Fruit fly (Drosophila melanogaster) whole organism, embryonic: ENCODE measurements around the gene CG7650.

Source experiments
- Ada2b ChIP-seq: fragments of 200-800 bp; sonication (Bioruptor generic); IDR thresholded peaks from 2 replicates; pipeline ENCODE4 v1.3.6; 2022; ENCODE audit warnings: missing biosample characterization, missing genetic modification characterization
- Asciz ChIP-seq: fragments of 200-800 bp; sonication (Bioruptor generic); optimal IDR thresholded peaks from 2 replicates; lab custom pipeline; 2017; ENCODE audit warnings: missing biosample characterization, mild to moderate bottlenecking, missing genetic modification characterization, missing genetic modification reagents
- BtbVII ChIP-seq: fragments of 200-800 bp; sonication (Bioruptor generic); optimal IDR thresholded peaks from 3 replicates; lab custom pipeline; 2017; ENCODE audit warnings: missing biosample characterization, mild to moderate bottlenecking, missing genetic modification characterization
- CG10209 ChIP-seq: fragments of 200-800 bp; sonication (Bioruptor generic); optimal IDR thresholded peaks from 3 replicates; lab custom pipeline; 2017; ENCODE audit warnings: missing biosample characterization, mild to moderate bottlenecking, missing genetic modification characterization, missing genetic modification reagents
- CG10979 ChIP-seq: fragments of 200-800 bp; sonication (Bioruptor generic); optimal IDR thresholded peaks from 2 replicates; lab custom pipeline; 2018; ENCODE audit warnings: missing biosample characterization, mild to moderate bottlenecking, missing genetic modification characterization, moderate library complexity
- CG11085 ChIP-seq: fragments of 200-800 bp; sonication (Bioruptor generic); IDR thresholded peaks from 2 replicates; pipeline ENCODE4 v1.3.6; 2022; ENCODE audit warnings: missing biosample characterization, missing genetic modification characterization
- CG14667 ChIP-seq: fragments of 200-800 bp; sonication (Bioruptor generic); IDR thresholded peaks from 2 replicates; pipeline ENCODE4 v1.3.6; 2022; ENCODE audit warnings: missing biosample characterization, missing genetic modification characterization
- CG14710 ChIP-seq: fragments of 200-800 bp; sonication (Bioruptor generic); optimal IDR thresholded peaks from 3 replicates; lab custom pipeline; 2019; ENCODE audit warnings: missing biosample characterization, mild to moderate bottlenecking, missing genetic modification characterization, moderate library complexity
- CG15479 ChIP-seq: fragments of 200-800 bp; sonication (Bioruptor generic); optimal IDR thresholded peaks from 3 replicates; lab custom pipeline; 2019; ENCODE audit warnings: missing biosample characterization, mild to moderate bottlenecking, missing genetic modification characterization, moderate library complexity
- CG1647 ChIP-seq: fragments of 200-800 bp; sonication (Bioruptor generic); optimal IDR thresholded peaks from 3 replicates; lab custom pipeline; 2016; ENCODE audit warnings: missing biosample characterization, missing genetic modification characterization
- CG17359 ChIP-seq: fragments of 200-800 bp; sonication (Bioruptor generic); optimal IDR thresholded peaks from 3 replicates; lab custom pipeline; 2018; ENCODE audit warnings: missing biosample characterization, mild to moderate bottlenecking, missing genetic modification characterization, moderate library complexity
- CG17568 ChIP-seq: fragments of 200-800 bp; sonication (Bioruptor generic); optimal IDR thresholded peaks from 2 replicates; lab custom pipeline; 2018; ENCODE audit warnings: missing biosample characterization, mild to moderate bottlenecking, missing genetic modification characterization, moderate library complexity
- CG18262 ChIP-seq: fragments of 200-800 bp; optimal IDR thresholded peaks from 3 replicates; lab custom pipeline; 2019; ENCODE audit warnings: missing biosample characterization, mild to moderate bottlenecking, missing genetic modification characterization, moderate library complexity
- CG1832 ChIP-seq: fragments of 200-800 bp; sonication (Bioruptor generic); optimal IDR thresholded peaks from 2 replicates; lab custom pipeline; 2017; ENCODE audit warnings: missing biosample characterization, mild to moderate bottlenecking, missing genetic modification characterization, inconsistent platforms
- CG18476 ChIP-seq: fragments of 200-800 bp; sonication (Bioruptor generic); optimal IDR thresholded peaks from 2 replicates; lab custom pipeline; 2016; ENCODE audit warnings: missing biosample characterization, mild to moderate bottlenecking, missing genetic modification characterization
- CG2875 ChIP-seq: fragments of 200-800 bp; sonication (Bioruptor generic); optimal IDR thresholded peaks from 2 replicates; lab custom pipeline; 2017; ENCODE audit warnings: missing biosample characterization, mild to moderate bottlenecking, missing genetic modification characterization, missing genetic modification reagents
- CG3065 ChIP-seq: fragments of 200-800 bp; sonication (Bioruptor generic); optimal IDR thresholded peaks from 2 replicates; lab custom pipeline; 2016; ENCODE audit warnings: missing biosample characterization, missing genetic modification characterization
- CG32532 ChIP-seq: fragments of 200-800 bp; sonication (Bioruptor generic); IDR thresholded peaks from 2 replicates; pipeline ENCODE4 v1.3.6; 2022; ENCODE audit warnings: missing biosample characterization, missing genetic modification characterization
- CG32772 ChIP-seq: fragments of 200-800 bp; sonication (Bioruptor generic); IDR thresholded peaks from 2 replicates; pipeline ENCODE4 v1.3.6; 2022; ENCODE audit warnings: missing biosample characterization, missing genetic modification characterization
- CG34224 ChIP-seq: fragments of 200-800 bp; sonication (Bioruptor generic); IDR thresholded peaks from 3 replicates; pipeline ENCODE4 v1.3.6; 2022; ENCODE audit warnings: missing biosample characterization, missing genetic modification characterization; ENCODE audit not compliant: partially characterized antibody
- CG4730 ChIP-seq: fragments of 200-800 bp; sonication (Bioruptor generic); IDR thresholded peaks from 2 replicates; pipeline ENCODE4 v1.3.6; 2022; ENCODE audit warnings: missing biosample characterization, missing genetic modification characterization
- CG6654 ChIP-seq: fragments of 200-800 bp; sonication (Bioruptor generic); optimal IDR thresholded peaks from 2 replicates; lab custom pipeline; 2017; ENCODE audit warnings: missing biosample characterization, mild to moderate bottlenecking, missing genetic modification characterization
- CG6791 ChIP-seq: fragments of 200-800 bp; sonication (Bioruptor generic); IDR thresholded peaks from 3 replicates; pipeline ENCODE4 v1.3.6; 2022; ENCODE audit warnings: missing biosample characterization, missing genetic modification characterization; ENCODE audit not compliant: partially characterized antibody
- Dad ChIP-seq: fragments of 200-800 bp; sonication (Bioruptor generic); optimal IDR thresholded peaks from 3 replicates; lab custom pipeline; 2016; ENCODE audit warnings: missing biosample characterization, missing genetic modification characterization
- Dll ChIP-seq: fragments of 200-800 bp; sonication (Bioruptor generic); IDR thresholded peaks from 4 replicates; pipeline ENCODE4 v1.3.6; 2022; ENCODE audit warnings: missing biosample characterization, missing genetic modification characterization; ENCODE audit not compliant: partially characterized antibody
- Doc3 ChIP-seq: fragments of 200-800 bp; sonication (Bioruptor generic); IDR thresholded peaks from 3 replicates; pipeline ENCODE4 v1.3.6; 2022; ENCODE audit warnings: missing biosample characterization, missing genetic modification characterization; ENCODE audit not compliant: partially characterized antibody
- Drgx ChIP-seq: fragments of 200-800 bp; sonication (Bioruptor generic); IDR thresholded peaks from 2 replicates; pipeline ENCODE4 v1.3.6; 2022; ENCODE audit warnings: missing biosample characterization, missing genetic modification characterization
- E2f1 ChIP-seq: fragments of 200-800 bp; sonication (Bioruptor generic); IDR thresholded peaks from 2 replicates; pipeline ENCODE4 v1.3.6; 2022; ENCODE audit warnings: missing biosample characterization, missing genetic modification characterization
- H2.0 ChIP-seq: fragments of 200-800 bp; sonication (Bioruptor generic); IDR thresholded peaks from 2 replicates; pipeline ENCODE4 v1.3.6; 2022; ENCODE audit warnings: missing biosample characterization, missing genetic modification characterization
- Lhr ChIP-seq: fragments of 200-800 bp; sonication (Bioruptor generic); optimal IDR thresholded peaks from 3 replicates; lab custom pipeline; 2017; ENCODE audit warnings: mild to moderate bottlenecking, missing biosample characterization, missing genetic modification reagents, missing genetic modification characterization
- NfI ChIP-seq: fragments of 200-800 bp; sonication (Bioruptor generic); optimal IDR thresholded peaks from 3 replicates; lab custom pipeline; 2018; ENCODE audit warnings: missing biosample characterization, mild to moderate bottlenecking, missing genetic modification characterization, moderate library complexity
- Rfx ChIP-seq: fragments of 200-800 bp; sonication (Bioruptor generic); IDR thresholded peaks from 2 replicates; pipeline ENCODE4 v1.3.6; 2022; ENCODE audit warnings: missing biosample characterization, missing genetic modification characterization
- Spps ChIP-seq: fragments of 200-800 bp; sonication (Bioruptor generic); optimal IDR thresholded peaks from 2 replicates; lab custom pipeline; 2018; ENCODE audit warnings: missing biosample characterization, mild to moderate bottlenecking, missing genetic modification characterization
- TFAM ChIP-seq: fragments of 200-800 bp; sonication (Bioruptor generic); optimal IDR thresholded peaks from 2 replicates; lab custom pipeline; 2017; ENCODE audit warnings: missing biosample characterization, missing genetic modification characterization, inconsistent platforms
- cas ChIP-seq: fragments of 200-800 bp; sonication (Bioruptor generic); IDR thresholded peaks from 2 replicates; pipeline ENCODE4 v1.3.6; 2022; ENCODE audit warnings: missing biosample characterization, missing genetic modification characterization
- emc ChIP-seq: fragments of 200-800 bp; sonication (Bioruptor generic); optimal IDR thresholded peaks from 2 replicates; lab custom pipeline; 2016; ENCODE audit warnings: missing biosample characterization, missing genetic modification characterization
- en ChIP-seq: fragments of 200-800 bp; sonication (Bioruptor generic); optimal IDR thresholded peaks from 2 replicates; lab custom pipeline; 2016; ENCODE audit warnings: missing biosample characterization, missing genetic modification characterization
- esg ChIP-seq: fragments of 200-800 bp; sonication (Bioruptor generic); conservative IDR thresholded peaks from 2 replicates; pipeline ENCODE4 v1.3.6; 2022; ENCODE audit warnings: missing biosample characterization, missing genetic modification characterization
- jumu ChIP-seq: fragments of 200-800 bp; sonication (Bioruptor generic); optimal IDR thresholded peaks from 3 replicates; lab custom pipeline; 2016; ENCODE audit warnings: missing biosample characterization, missing genetic modification characterization
- lilli ChIP-seq: fragments of 200-800 bp; sonication (Bioruptor generic); optimal IDR thresholded peaks from 3 replicates; lab custom pipeline; 2016; ENCODE audit warnings: missing biosample characterization, missing genetic modification characterization
- nerfin-2 ChIP-seq: fragments of 200-800 bp; sonication (Bioruptor generic); IDR thresholded peaks from 2 replicates; pipeline ENCODE4 v1.3.6; 2022; ENCODE audit warnings: missing biosample characterization, missing genetic modification characterization; ENCODE audit not compliant: partially characterized antibody
- nom ChIP-seq: fragments of 200-800 bp; sonication (Bioruptor generic); optimal IDR thresholded peaks from 2 replicates; lab custom pipeline; 2017; ENCODE audit warnings: missing biosample characterization, missing genetic modification characterization, mild to moderate bottlenecking, moderate library complexity, missing genetic modification reagents
- odd ChIP-seq: fragments of 200-800 bp; sonication (Bioruptor generic); optimal IDR thresholded peaks from 2 replicates; lab custom pipeline; 2017; ENCODE audit warnings: missing biosample characterization, mild to moderate bottlenecking, missing genetic modification characterization
- pb ChIP-seq: fragments of 200-800 bp; sonication (Bioruptor generic); optimal IDR thresholded peaks from 3 replicates; lab custom pipeline; 2016; ENCODE audit warnings: missing biosample characterization, missing genetic modification characterization
- psq ChIP-seq: fragments of 200-800 bp; sonication (Bioruptor generic); optimal IDR thresholded peaks from 2 replicates; lab custom pipeline; 2017; ENCODE audit warnings: missing biosample characterization, missing genetic modification characterization
- row ChIP-seq: fragments of 200-800 bp; sonication (Bioruptor generic); IDR thresholded peaks from 3 replicates; pipeline ENCODE4 v1.3.6; 2022; ENCODE audit warnings: missing biosample characterization, missing genetic modification characterization
- sd ChIP-seq: fragments of 200-800 bp; sonication (Bioruptor generic); optimal IDR thresholded peaks from 3 replicates; lab custom pipeline; 2018; ENCODE audit warnings: missing biosample characterization, mild to moderate bottlenecking, missing genetic modification characterization, moderate library complexity
- sim ChIP-seq: fragments of 200-800 bp; sonication (Bioruptor generic); IDR thresholded peaks from 2 replicates; pipeline ENCODE4 v1.3.6; 2022; ENCODE audit warnings: missing biosample characterization, missing genetic modification characterization
- ssp ChIP-seq: fragments of 200-800 bp; sonication (Bioruptor generic); IDR thresholded peaks from 2 replicates; pipeline ENCODE4 v1.3.6; 2022; ENCODE audit warnings: missing biosample characterization, missing genetic modification characterization
- tin ChIP-seq: fragments of 200-800 bp; sonication (Bioruptor generic); optimal IDR thresholded peaks from 3 replicates; lab custom pipeline; 2016; ENCODE audit warnings: missing biosample characterization, missing genetic modification characterization

Gene CG7650

DNA sequence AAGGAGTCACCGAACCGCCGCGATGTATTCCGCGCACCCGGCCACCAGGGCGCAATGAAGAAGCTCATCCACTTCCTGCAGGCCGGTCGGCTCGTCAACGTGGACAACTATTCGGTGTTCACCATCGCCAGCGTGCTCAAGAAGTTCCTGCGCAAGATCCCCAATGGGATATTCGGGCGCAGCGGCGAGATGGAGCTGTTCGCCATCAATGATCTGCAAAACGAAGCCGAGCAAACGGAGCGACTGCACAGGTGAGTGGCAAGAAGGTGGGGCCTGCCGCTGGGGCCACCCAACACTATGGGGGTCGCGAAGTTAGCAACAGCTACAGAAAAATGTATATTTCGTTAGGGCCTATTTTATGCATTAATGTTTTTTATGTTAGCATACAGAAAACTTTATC, 20.4 kb downstream of the CG7650 start (continued):
- no peak for TF ChIP-seq esg
- no peak for TF ChIP-seq CG1832 (GFP tag; lab: Kevin White, UChicago)
- TF ChIP-seq CG2875 (GFP tag; lab: Kevin White, UChicago), result no peak
- TF ChIP-seq Spps, result no peak
- TF ChIP-seq Rfx (GFP tag; lab: Robert Waterston, UW), result no peak
- no peak for TF ChIP-seq CG15479 (GFP tag; lab: Kevin White, UChicago)
- TF ChIP-seq CG6654 (GFP tag; lab: Kevin White, UChicago), result no peak
- 0 out of 2 replicates have a peak, but pooled peaks have one; percentile 11 for TF ChIP-seq H2.0 (GFP tag; lab: Robert Waterston, UW)
- TF ChIP-seq CG6791 (GFP tag; lab: Robert Waterston, UW), result 0 out of 3 replicates have a peak, but pooled peaks have one; percentile 1
- no peak for TF ChIP-seq TFAM
- TF ChIP-seq BtbVII, result no peak
- no peak for TF ChIP-seq nerfin-2 (GFP tag; lab: Robert Waterston, UW)
- TF ChIP-seq odd (GFP tag; lab: Kevin White, UChicago), result no peak
- TF ChIP-seq Doc3 (GFP tag; lab: Robert Waterston, UW), result no peak
- TF ChIP-seq Lhr, result no peak
- TF ChIP-seq CG32772 (GFP tag; lab: Robert Waterston, UW), result 0 out of 2 replicates have a peak, but pooled peaks have one; percentile 40
- no peak for TF ChIP-seq CG17568
- no peak for TF ChIP-seq Dll (GFP tag; lab: Robert Waterston, UW)
- no peak for TF ChIP-seq sim
- peak; percentile 29 for TF ChIP-seq pb
- peak; percentile 5 for TF ChIP-seq jumu (GFP tag; lab: Kevin White, UChicago)
- no peak for TF ChIP-seq CG1647
- TF ChIP-seq, all 482 proteins: peak for 16

- TF ChIP-seq emc (GFP tag; lab: Kevin White, UChicago), result no peak
- TF ChIP-seq CG17359 (tag; lab: Kevin White, UChicago), result peak; percentile 44
- TF ChIP-seq CG18476 (GFP tag; lab: Kevin White, UChicago), result peak; percentile 7
- TF ChIP-seq sd (tag; lab: Kevin White, UChicago), result no peak
- TF ChIP-seq en (GFP tag; lab: Kevin White, UChicago), result no peak
- 0 out of 3 replicates have a peak, but pooled peaks have one; percentile 14 for TF ChIP-seq CG34224 (GFP tag; lab: Robert Waterston, UW)
- peak; percentile 40 for TF ChIP-seq CG14710 (tag; lab: Kevin White, UChicago)
- TF ChIP-seq CG3065 (GFP tag; lab: Kevin White, UChicago), result no peak
- peak; percentile 60 for TF ChIP-seq Drgx (GFP tag; lab: Robert Waterston, UW)
- 0 out of 2 replicates have a peak, but pooled peaks have one; percentile 51 for TF ChIP-seq Ada2b (GFP tag; lab: Robert Waterston, UW)
- TF ChIP-seq nom (GFP tag; lab: Kevin White, UChicago), result peak; percentile 58
- TF ChIP-seq ssp (GFP tag; lab: Robert Waterston, UW), result no peak
- no peak for TF ChIP-seq Dad (GFP tag; lab: Kevin White, UChicago)
- TF ChIP-seq CG11085 (GFP tag; lab: Robert Waterston, UW), result no peak
- peak; percentile 30 for TF ChIP-seq CG18262
- TF ChIP-seq NfI, result peak; percentile 54
- TF ChIP-seq CG4730 (GFP tag; lab: Robert Waterston, UW), result peak; percentile 29; the same call in 1 of the 2 replicates
- TF ChIP-seq CG10979 (tag; lab: Kevin White, UChicago), result peak; percentile 28
- peak; percentile 51; the same call in 1 of the 2 replicates for TF ChIP-seq cas (GFP tag; lab: Robert Waterston, UW)
- TF ChIP-seq CG10209 (GFP tag; lab: Kevin White, UChicago), result peak; percentile 29
- TF ChIP-seq CG32532 (GFP tag; lab: Robert Waterston, UW), result peak; percentile 79
- 0 out of 2 replicates have a peak, but pooled peaks have one; percentile 23 for TF ChIP-seq CG14667 (GFP tag; lab: Robert Waterston, UW)
- TF ChIP-seq psq (GFP tag; lab: Kevin White, UChicago), result peak; percentile 90
- TF ChIP-seq row (GFP tag; lab: Robert Waterston, UW), result peak; percentile 68
- no peak for TF ChIP-seq E2f1
- no peak for TF ChIP-seq Asciz
- TF ChIP-seq tin (GFP tag; lab: Kevin White, UChicago), result peak; percentile 30
- peak; percentile 39 for TF ChIP-seq lilli
Measured at dm6 chr3L:15588514-15589138, 21.6 kb downstream of the CG7650 start, which contains the start of gene RhoGAP71E. Gene RhoGAP71E, plus strand, starts transcription at chr3L:15588860.
